Comparison of ENCODE assay signal across 4 worm cellular contexts in the genomic region with DNA sequence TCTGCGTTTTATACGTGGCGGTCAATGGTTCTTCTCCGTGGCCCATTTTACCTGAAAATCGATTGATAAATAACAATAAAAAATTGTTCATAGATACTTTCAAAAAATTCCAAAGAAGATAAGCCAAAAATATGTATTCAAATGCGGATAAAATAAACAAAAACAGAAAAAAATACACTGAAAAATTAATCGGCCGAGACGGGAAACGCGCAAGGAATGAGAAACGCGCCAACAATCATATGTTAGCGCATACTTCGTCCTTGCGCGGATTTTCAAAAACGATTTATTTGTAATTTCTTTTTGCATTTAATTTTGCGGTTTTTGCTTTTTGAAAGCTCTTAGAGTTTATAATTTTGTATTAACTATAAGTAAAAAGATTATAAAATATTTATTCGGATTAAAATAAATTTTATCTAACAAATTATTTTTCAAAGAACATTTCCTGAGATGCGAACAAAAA.
TF ChIP-seq lines count a peak whose summit lies in the region.

Gene nduf-11, minus strand, starts transcription at position 51 of the 460 bp plus-strand sequence.

TF ChIP-seq in whole organism, L2 larva, 48 proteins besides CTCF, POLR2A, EP300 and RAD21 (continued from another document):
- TF ChIP-seq aly-2 (tag; optimal IDR thresholded peaks at IDR 0.05; lab: Kevin White, UChicago), result no peak
- TF ChIP-seq F13H6.1 (tag; optimal IDR thresholded peaks at IDR 0.05; lab: Kevin White, UChicago), result peak; percentile 81
- no peak for TF ChIP-seq ztf-11 (tag; optimal IDR thresholded peaks at IDR 0.05; lab: Kevin White, UChicago)
- TF ChIP-seq nhr-129 (tag; optimal IDR thresholded peaks at IDR 0.05; lab: Kevin White, UChicago), result peak; percentile 69
- TF ChIP-seq snpc-4 (tag; optimal IDR thresholded peaks at IDR 0.05; lab: Kevin White, UChicago), result peak; percentile 71
- peak in 1 of 2 experiments; percentile 7 for TF ChIP-seq mdl-1 (tag; optimal IDR thresholded peaks at IDR 0.05; lab: Kevin White, UChicago)
- no peak for TF ChIP-seq Y55F3AM.14 (GFP tag; optimal IDR thresholded peaks at IDR 0.05; lab: Kevin White, UChicago)
- TF ChIP-seq R02D3.7 (tag; optimal IDR thresholded peaks at IDR 0.05; lab: Kevin White, UChicago), result peak; percentile 57
- TF ChIP-seq mab-5 (tag; optimal IDR thresholded peaks at IDR 0.05; lab: Kevin White, UChicago), result peak; percentile 72
- no peak for TF ChIP-seq ztf-1 (GFP tag; conservative IDR thresholded peaks at IDR 0.05; lab: Robert Waterston, UW)
- peak; percentile 65 for TF ChIP-seq ztf-4 (tag; optimal IDR thresholded peaks at IDR 0.05; lab: Kevin White, UChicago)
- peak; percentile 88 to 94 for TF ChIP-seq lsy-2 (tag; optimal IDR thresholded peaks at IDR 0.05; lab: Kevin White, UChicago)
- no peak for TF ChIP-seq unc-39 (tag; optimal IDR thresholded peaks at IDR 0.05; lab: Kevin White, UChicago)
- peak; percentile 65 for TF ChIP-seq ama-1 (optimal IDR thresholded peaks at IDR 0.05; lab: Kevin White, UChicago)
- TF ChIP-seq peb-1 (tag; optimal IDR thresholded peaks at IDR 0.05; lab: Kevin White, UChicago), result no peak
- TF ChIP-seq sma-3 (GFP tag; optimal IDR thresholded peaks at IDR 0.05; lab: Kevin White, UChicago), result peak; percentile 84
- peak; percentile 5 for TF ChIP-seq zag-1 (tag; optimal IDR thresholded peaks at IDR 0.05; lab: Kevin White, UChicago)
- TF ChIP-seq elt-1 (tag; optimal IDR thresholded peaks at IDR 0.05; lab: Kevin White, UChicago), result no peak
- peak; percentile 58 for TF ChIP-seq nhr-10 (tag; optimal IDR thresholded peaks at IDR 0.05; lab: Kevin White, UChicago)
- TF ChIP-seq unc-55 (GFP tag; optimal IDR thresholded peaks at IDR 0.05; lab: Kevin White, UChicago), result peak; percentile 95
- no peak for TF ChIP-seq nhr-6 (tag; optimal IDR thresholded peaks at IDR 0.05; lab: Kevin White, UChicago)
- peak; percentile 4 for TF ChIP-seq egl-27 (tag; optimal IDR thresholded peaks at IDR 0.05; lab: Kevin White, UChicago)
- peak; percentile 85 for TF ChIP-seq lin-13 (GFP tag; optimal IDR thresholded peaks at IDR 0.05; lab: Kevin White, UChicago)
- TF ChIP-seq mbf-1 (tag; optimal IDR thresholded peaks at IDR 0.05; lab: Kevin White, UChicago), result no peak
- peak; percentile 77 for TF ChIP-seq sem-4 (tag; optimal IDR thresholded peaks at IDR 0.05; lab: Kevin White, UChicago)

TF ChIP-seq in whole organism, L4 larva, 104 proteins besides CTCF, POLR2A, EP300 and RAD21 (continued from another document and continues in another):
- no peak for TF ChIP-seq cey-2 (tag; optimal IDR thresholded peaks at IDR 0.05; lab: Kevin White, UChicago; ENCODE audit: borderline replicate concordance, insufficient read depth)
- TF ChIP-seq unc-62 (GFP tag; optimal IDR thresholded peaks at IDR 0.05 in 1 of 2; lab: Kevin White, UChicago), result peak in 1 of 2 experiments; percentile 89
- no peak for TF ChIP-seq unc-62 (tag; optimal IDR thresholded peaks at IDR 0.05; lab: Kevin White, UChicago)
- TF ChIP-seq R02D3.7 (tag; optimal IDR thresholded peaks at IDR 0.05; lab: Kevin White, UChicago), result no peak
- TF ChIP-seq dmd-6 (GFP tag; IDR thresholded peaks at IDR 0.05; lab: Robert Waterston, UW), result peak; percentile 63
- no peak for TF ChIP-seq ceh-82 (tag; optimal IDR thresholded peaks at IDR 0.05; lab: Kevin White, UChicago)
- TF ChIP-seq lin-13 (GFP tag; optimal IDR thresholded peaks at IDR 0.05; lab: Kevin White, UChicago), result peak; percentile 53
- TF ChIP-seq F44E2.7 (GFP tag; IDR thresholded peaks at IDR 0.05; lab: Robert Waterston, UW), result no peak
- peak; percentile 75 for TF ChIP-seq nhr-6 (tag; optimal IDR thresholded peaks at IDR 0.05; lab: Kevin White, UChicago)
- TF ChIP-seq nhr-42 (GFP tag; IDR thresholded peaks at IDR 0.05; lab: Robert Waterston, UW), result peak; percentile 25; the same call in 1 of the 2 replicates
- TF ChIP-seq ama-1 (optimal IDR thresholded peaks at IDR 0.05; lab: Kevin White, UChicago), result peak; percentile 18
- peak; percentile 48 for TF ChIP-seq ztf-7 (tag; optimal IDR thresholded peaks at IDR 0.05; lab: Kevin White, UChicago)
- peak; percentile 41 for TF ChIP-seq F49E8.2 (tag; optimal IDR thresholded peaks at IDR 0.05; lab: Kevin White, UChicago; ENCODE audit: borderline replicate concordance)
- no peak for TF ChIP-seq daf-8 (GFP tag; IDR thresholded peaks at IDR 0.05; lab: Robert Waterston, UW)
- peak; percentile 51 for TF ChIP-seq nhr-28 (tag; optimal IDR thresholded peaks at IDR 0.05; lab: Kevin White, UChicago)
- TF ChIP-seq mes-2 (tag; optimal IDR thresholded peaks at IDR 0.05; lab: Kevin White, UChicago; ENCODE audit: poor library complexity, severe bottlenecking), result peak; percentile 86
- TF ChIP-seq dpl-1 (GFP tag; optimal IDR thresholded peaks at IDR 0.05; lab: Kevin White, UChicago), result peak; percentile 97
- no peak for TF ChIP-seq arid-1 (GFP tag; conservative IDR thresholded peaks at IDR 0.05; lab: Robert Waterston, UW)
- TF ChIP-seq jun-1 (tag; optimal IDR thresholded peaks at IDR 0.05; lab: Kevin White, UChicago), result no peak
- TF ChIP-seq lin-1 (GFP tag; IDR thresholded peaks at IDR 0.05; lab: Robert Waterston, UW), result no peak
- TF ChIP-seq mxl-3 (GFP tag; optimal IDR thresholded peaks at IDR 0.05; lab: Kevin White, UChicago), result no peak
- TF ChIP-seq rbr-2 (tag; optimal IDR thresholded peaks at IDR 0.05; lab: Kevin White, UChicago), result peak; percentile 77
- TF ChIP-seq Y105C5A.15 (GFP tag; IDR thresholded peaks at IDR 0.05; lab: Robert Waterston, UW), result no peak
- no peak for TF ChIP-seq nhr-111 (GFP tag; optimal IDR thresholded peaks at IDR 0.05; lab: Kevin White, UChicago)
- TF ChIP-seq hlh-11 (tag; optimal IDR thresholded peaks at IDR 0.05; lab: Kevin White, UChicago), result peak; percentile 78
- TF ChIP-seq nhr-41 (GFP tag; IDR thresholded peaks at IDR 0.05; lab: Robert Waterston, UW), result no peak
- peak; percentile 84 for TF ChIP-seq dve-1 (tag; optimal IDR thresholded peaks at IDR 0.05; lab: Kevin White, UChicago; ENCODE audit: insufficient read depth)
- TF ChIP-seq F37D6.2 (tag; optimal IDR thresholded peaks at IDR 0.05; lab: Kevin White, UChicago), result peak; percentile 68
- no peak for TF ChIP-seq tag-97 (GFP tag; IDR thresholded peaks at IDR 0.05; lab: Robert Waterston, UW)
- TF ChIP-seq daf-19 (GFP tag; conservative IDR thresholded peaks at IDR 0.05; lab: Robert Waterston, UW), result no peak
- no peak for TF ChIP-seq vab-7 (GFP tag; IDR thresholded peaks at IDR 0.05; lab: Robert Waterston, UW)
- TF ChIP-seq D1046.2 (GFP tag; IDR thresholded peaks at IDR 0.05; lab: Robert Waterston, UW), result no peak
- TF ChIP-seq lin-15B (tag; optimal IDR thresholded peaks at IDR 0.05; lab: Kevin White, UChicago), result no peak
- TF ChIP-seq mxl-2 (GFP tag; conservative IDR thresholded peaks at IDR 0.05; lab: Robert Waterston, UW), result no peak
- TF ChIP-seq set-16 (GFP tag; IDR thresholded peaks at IDR 0.05; lab: Robert Waterston, UW), result no peak

TF ChIP-seq in whole organism, late embryonic, 69 proteins besides CTCF, POLR2A, EP300 and RAD21 (continued from another document and continues in another):
- TF ChIP-seq ets-4 (tag; optimal IDR thresholded peaks at IDR 0.05; lab: Kevin White, UChicago) (no peak), hlh-30 (tag; optimal IDR thresholded peaks at IDR 0.05; lab: Kevin White, UChicago; ENCODE audit: insufficient read depth) (no peak), dve-1 (tag; optimal IDR thresholded peaks at IDR 0.05; lab: Kevin White, UChicago) (peak; percentile 55), sdc-2 (tag; optimal IDR thresholded peaks at IDR 0.05; lab: Kevin White, UChicago) (no peak), ceh-19 (GFP tag; optimal IDR thresholded peaks at IDR 0.05; lab: Kevin White, UChicago) (no peak), pqm-1 (tag; optimal IDR thresholded peaks at IDR 0.05; lab: Kevin White, UChicago) (no peak), C38D4.7 (GFP tag; optimal IDR thresholded peaks at IDR 0.05; lab: Kevin White, UChicago) (peak; percentile 25), unc-42 (tag; optimal IDR thresholded peaks at IDR 0.05; lab: Kevin White, UChicago) (peak; percentile 37), nfya-1 (tag; optimal IDR thresholded peaks at IDR 0.05; lab: Kevin White, UChicago) (peak; percentile 60), ceh-45 (GFP tag; IDR thresholded peaks at IDR 0.05; lab: Robert Waterston, UW) (no peak), unc-55 (GFP tag; optimal IDR thresholded peaks at IDR 0.05; lab: Kevin White, UChicago) (no peak), hlh-13 (GFP tag; optimal IDR thresholded peaks at IDR 0.05; lab: Kevin White, UChicago) (no peak), ceh-6 (GFP tag; optimal IDR thresholded peaks at IDR 0.05; lab: Kevin White, UChicago) (no peak), syd-9 (tag; optimal IDR thresholded peaks at IDR 0.05; lab: Kevin White, UChicago) (no peak), ceh-48 (tag; optimal IDR thresholded peaks at IDR 0.05; lab: Kevin White, UChicago) (peak; percentile 29), ama-1 (optimal IDR thresholded peaks at IDR 0.05; lab: Kevin White, UChicago) (no peak), T23F11.4 (GFP tag; optimal IDR thresholded peaks at IDR 0.05; lab: Kevin White, UChicago) (no peak), hlh-8 (tag; optimal IDR thresholded peaks at IDR 0.05; lab: Kevin White, UChicago) (no peak), lim-6 (tag; optimal IDR thresholded peaks at IDR 0.05; lab: Kevin White, UChicago) (no peak), ceh-9 (tag; optimal IDR thresholded peaks at IDR 0.05; lab: Kevin White, UChicago) (no peak), ttx-3 (tag; optimal IDR thresholded peaks at IDR 0.05; lab: Kevin White, UChicago) (peak; percentile 44), lin-11 (tag; optimal IDR thresholded peaks at IDR 0.05; lab: Kevin White, UChicago) (peak; percentile 29), elt-4 (tag; optimal IDR thresholded peaks at IDR 0.05; lab: Kevin White, UChicago) (no peak), ceh-2 (tag; optimal IDR thresholded peaks at IDR 0.05; lab: Kevin White, UChicago) (no peak), nhr-232 (tag; optimal IDR thresholded peaks at IDR 0.05; lab: Kevin White, UChicago) (peak; percentile 1), pha-2 (tag; optimal IDR thresholded peaks at IDR 0.05; lab: Kevin White, UChicago) (peak; percentile 9), ceh-18 (tag; optimal IDR thresholded peaks at IDR 0.05; lab: Kevin White, UChicago) (peak; percentile 31), fkh-10 (GFP tag; optimal IDR thresholded peaks at IDR 0.05; lab: Kevin White, UChicago) (no peak), ztf-16 (tag; optimal IDR thresholded peaks at IDR 0.05; lab: Kevin White, UChicago) (no peak), fax-1 (tag; optimal IDR thresholded peaks at IDR 0.05; lab: Kevin White, UChicago) (peak; percentile 19), pax-1 (tag; optimal IDR thresholded peaks at IDR 0.05; lab: Kevin White, UChicago) (peak; percentile 38), npax-4 (tag; optimal IDR thresholded peaks at IDR 0.05; lab: Kevin White, UChicago) (no peak), odd-2 (tag; optimal IDR thresholded peaks at IDR 0.05; lab: Kevin White, UChicago) (no peak), elt-2 (tag; optimal IDR thresholded peaks at IDR 0.05; lab: Kevin White, UChicago) (peak; percentile 73), dmd-4 (tag; optimal IDR thresholded peaks at IDR 0.05; lab: Kevin White, UChicago; ENCODE audit: borderline replicate concordance) (no peak), tbx-2 (tag; optimal IDR thresholded peaks at IDR 0.05; lab: Kevin White, UChicago) (peak; percentile 59), pros-1 (tag; optimal IDR thresholded peaks at IDR 0.05; lab: Kevin White, UChicago) (no peak), pha-4 (tag; optimal IDR thresholded peaks at IDR 0.05; lab: Kevin White, UChicago) (no peak), fkh-6 (tag; optimal IDR thresholded peaks at IDR 0.05; lab: Kevin White, UChicago) (no peak)

TF ChIP-seq in whole organism, mixed stage, embryonic, 35 proteins besides CTCF, POLR2A, EP300 and RAD21 (continued from another document):
- TF ChIP-seq snpc-4 (tag; optimal IDR thresholded peaks at IDR 0.05; lab: Kevin White, UChicago), result no peak
- TF ChIP-seq sem-2 (GFP tag; optimal IDR thresholded peaks at IDR 0.05; lab: Kevin White, UChicago), result no peak
- TF ChIP-seq mab-5 (tag; optimal IDR thresholded peaks at IDR 0.05; lab: Kevin White, UChicago), result no peak
- TF ChIP-seq nhr-28 (tag; optimal IDR thresholded peaks at IDR 0.05; lab: Kevin White, UChicago), result no peak
- peak; percentile 42 for TF ChIP-seq hlh-1 (tag; optimal IDR thresholded peaks at IDR 0.05; lab: Kevin White, UChicago)
- peak; percentile 10 for TF ChIP-seq bed-3 (GFP tag; optimal IDR thresholded peaks at IDR 0.05; lab: Kevin White, UChicago)
- peak; percentile 78 for TF ChIP-seq sptf-1 (tag; optimal IDR thresholded peaks at IDR 0.05; lab: Kevin White, UChicago)
